Worm (Caenorhabditis elegans) whole organism, L2 larva: Measurements from ENCODE around the gene xnd-1.

Experiments
- C34F6.9 ChIP-seq: fragments of 150-350 bp; optimal IDR thresholded peaks from 2 replicates; lab custom pipeline; 2014; ENCODE audit warnings: missing biosample characterization, missing genetic modification characterization
- F13H6.1 ChIP-seq: sonication (generic microtip); optimal IDR thresholded peaks from 2 replicates; lab custom pipeline; 2016; ENCODE audit warnings: missing genetic modification characterization, missing compliant biosample characterization
- Y55F3AM.14 ChIP-seq: fragments of 200-800 bp; sonication (Bioruptor generic); optimal IDR thresholded peaks from 2 replicates; lab custom pipeline; 2018; ENCODE audit warnings: mild to moderate bottlenecking, missing genetic modification characterization, missing compliant biosample characterization
- alr-1 ChIP-seq: fragments of 150-350 bp; optimal IDR thresholded peaks from 2 replicates; lab custom pipeline; 2014; ENCODE audit warnings: missing biosample characterization, missing genetic modification characterization
- aly-2 ChIP-seq: fragments of 150-350 bp; optimal IDR thresholded peaks from 2 replicates; lab custom pipeline; 2014; ENCODE audit warnings: missing biosample characterization, missing genetic modification characterization
- ama-1 ChIP-seq: fragments of 150-350 bp; optimal IDR thresholded peaks from 2 replicates; lab custom pipeline; 2018; ENCODE audit warnings: inconsistent platforms
- blmp-1 ChIP-seq: sonication (generic microtip); optimal IDR thresholded peaks from 2 replicates; lab custom pipeline; 2017; ENCODE audit warnings: missing genetic modification characterization, mild to moderate bottlenecking, missing compliant biosample characterization, antibody characterized with exemption, moderate library complexity; ENCODE audit not compliant: insufficient read depth
- ceh-82 ChIP-seq: fragments of 150-350 bp; optimal IDR thresholded peaks from 2 replicates; lab custom pipeline; 2014; ENCODE audit warnings: missing biosample characterization, missing genetic modification characterization
- crh-2 ChIP-seq: sonication (generic microtip); optimal IDR thresholded peaks from 2 replicates; lab custom pipeline; 2017; ENCODE audit warnings: missing biosample characterization, missing genetic modification characterization
- egl-27 ChIP-seq: sonication (generic microtip); optimal IDR thresholded peaks from 3 replicates; lab custom pipeline; 2017; ENCODE audit warnings: missing biosample characterization, missing genetic modification reagents, missing genetic modification characterization
- elt-1 ChIP-seq: fragments of 150-350 bp; optimal IDR thresholded peaks from 2 replicates; lab custom pipeline; 2014; ENCODE audit warnings: missing biosample characterization, missing genetic modification characterization
- elt-3 ChIP-seq: sonication (generic microtip); optimal IDR thresholded peaks from 2 replicates; lab custom pipeline; 2017; ENCODE audit warnings: missing biosample characterization, missing genetic modification characterization
- gmeb-1 ChIP-seq: fragments of 150-350 bp; optimal IDR thresholded peaks from 2 replicates; lab custom pipeline; 2014; ENCODE audit warnings: missing biosample characterization, missing genetic modification characterization
- lin-11 ChIP-seq: fragments of 150-350 bp; sonication (generic microtip); optimal IDR thresholded peaks from 2 replicates; lab custom pipeline; 2014; ENCODE audit warnings: missing biosample characterization, missing genetic modification characterization, inconsistent platforms, mixed read lengths
- lin-13 ChIP-seq: fragments of 150-350 bp; optimal IDR thresholded peaks from 2 replicates; lab custom pipeline; 2014; ENCODE audit warnings: missing biosample characterization, missing genetic modification reagents, missing genetic modification characterization
- lin-39 ChIP-seq: fragments of 150-350 bp; optimal IDR thresholded peaks from 2 replicates; lab custom pipeline; 2014; ENCODE audit warnings: missing biosample characterization, missing genetic modification reagents, missing genetic modification characterization
- lsy-2 ChIP-seq, 2 experiments: fragments of 150-350 bp in 1 of 2; sonication (generic microtip) in 1 of 2; optimal IDR thresholded peaks; 2 replicates each; lab custom pipeline; 2014 to 2017; ENCODE audit warnings: missing biosample characterization in 2 of 2, missing genetic modification characterization in 2 of 2
- mab-5 ChIP-seq: fragments of 150-350 bp; optimal IDR thresholded peaks from 2 replicates; lab custom pipeline; 2014; ENCODE audit warnings: missing biosample characterization, missing genetic modification characterization
- nhr-11 ChIP-seq: fragments of 150-350 bp; optimal IDR thresholded peaks from 2 replicates; lab custom pipeline; 2014; ENCODE audit warnings: missing biosample characterization, missing genetic modification characterization
- nhr-12 ChIP-seq: fragments of 150-350 bp; optimal IDR thresholded peaks from 2 replicates; lab custom pipeline; 2014; ENCODE audit warnings: missing biosample characterization, missing genetic modification characterization
- nhr-129 ChIP-seq: fragments of 150-350 bp; optimal IDR thresholded peaks from 2 replicates; lab custom pipeline; 2014; ENCODE audit warnings: missing biosample characterization, missing genetic modification characterization
- nhr-25 ChIP-seq: fragments of 150-350 bp; sonication (generic microtip); optimal IDR thresholded peaks from 3 replicates; lab custom pipeline; 2014; ENCODE audit warnings: missing biosample characterization, missing genetic modification characterization
- nhr-6 ChIP-seq: fragments of 150-350 bp; optimal IDR thresholded peaks from 2 replicates; lab custom pipeline; 2014; ENCODE audit warnings: missing biosample characterization, missing genetic modification characterization
- peb-1 ChIP-seq: fragments of 150-350 bp; optimal IDR thresholded peaks from 2 replicates; lab custom pipeline; 2014; ENCODE audit warnings: missing biosample characterization, missing genetic modification characterization
- skn-1 ChIP-seq: sonication (generic microtip); optimal IDR thresholded peaks from 2 replicates; lab custom pipeline; 2017; ENCODE audit warnings: missing biosample characterization, missing genetic modification characterization
- sma-9 ChIP-seq, 2 experiments: fragments of 150-350 bp in 1 of 2; sonication (generic microtip) in 1 of 2; optimal IDR thresholded peaks; 2 replicates each; lab custom pipeline; 2014 to 2016; ENCODE audit warnings: missing genetic modification characterization in 2 of 2, mild to moderate bottlenecking in 1 of 2, missing biosample characterization in 1 of 2, missing compliant biosample characterization in 1 of 2, missing genetic modification reagents in 1 of 2, moderate library complexity in 1 of 2
- snpc-4 ChIP-seq: fragments of 150-350 bp; optimal IDR thresholded peaks from 2 replicates; lab custom pipeline; 2014; ENCODE audit warnings: missing biosample characterization, missing genetic modification characterization
- unc-39 ChIP-seq: fragments of 150-350 bp; optimal IDR thresholded peaks from 2 replicates; lab custom pipeline; 2014; ENCODE audit warnings: missing biosample characterization, missing genetic modification characterization
- unc-55 ChIP-seq: fragments of 150-350 bp; sonication (generic microtip); optimal IDR thresholded peaks from 3 replicates; lab custom pipeline; 2014; ENCODE audit warnings: missing biosample characterization, missing genetic modification reagents, missing genetic modification characterization
- unc-62 ChIP-seq: fragments of 150-350 bp; optimal IDR thresholded peaks from 2 replicates; lab custom pipeline; 2014; ENCODE audit warnings: missing biosample characterization, missing genetic modification reagents, missing genetic modification characterization
- ztf-1 ChIP-seq: fragments of 200-800 bp; sonication (Bioruptor generic); conservative IDR thresholded peaks from 2 replicates; pipeline ENCODE4 v1.3.6; 2022; ENCODE audit warnings: missing genetic modification characterization, missing compliant biosample characterization
- ztf-11 ChIP-seq: sonication (generic microtip); optimal IDR thresholded peaks from 2 replicates; lab custom pipeline; 2017; ENCODE audit warnings: missing biosample characterization, missing genetic modification characterization
- ztf-4 ChIP-seq: fragments of 150-350 bp; optimal IDR thresholded peaks from 2 replicates; lab custom pipeline; 2014; ENCODE audit warnings: missing biosample characterization, missing genetic modification characterization

The xnd-1 gene

ce11 chrIII:5621236-5621635 lies 17.0 kb downstream of the xnd-1 start (continued):
- TF ChIP-seq peb-1: no peak

ce11 chrIII:5622232-5623009 lies 18.2 kb downstream of the xnd-1 start:
- TF ChIP-seq unc-55 (GFP tag; lab: Kevin White, UChicago) (peak; percentile 10), ztf-4 (tag; lab: Kevin White, UChicago) (peak; percentile 8), alr-1 (tag; lab: Kevin White, UChicago) (no peak)

ce11 chrIII:5623418-5623817 lies 19.2 kb downstream of the xnd-1 start:
- TF ChIP-seq unc-39 (tag; lab: Kevin White, UChicago) (no peak), crh-2 (tag; lab: Kevin White, UChicago) (no peak), blmp-1 (tag; lab: Kevin White, UChicago) (no peak), alr-1 (tag; lab: Kevin White, UChicago) (no peak), unc-62 (no peak), nhr-12 (no peak), C34F6.9 (tag; lab: Kevin White, UChicago) (peak; percentile 54), elt-1 (no peak), snpc-4 (tag; lab: Kevin White, UChicago) (no peak), nhr-25 (tag; lab: Kevin White, UChicago) (no peak), nhr-129 (peak; percentile 49), nhr-11 (tag; lab: Kevin White, UChicago) (no peak), ztf-11 (tag; lab: Kevin White, UChicago) (no peak), gmeb-1 (tag; lab: Kevin White, UChicago) (no peak), Y55F3AM.14 (no peak), ama-1 (lab: Kevin White, UChicago) (no peak), lsy-2 (tag; optimal IDR thresholded peaks at IDR 0.05; lab: Kevin White, UChicago) (peak in 1 of 2 experiments; percentile 0), lin-39 (tag; lab: Kevin White, UChicago) (no peak)

- TF ChIP-seq nhr-6 (tag; lab: Kevin White, UChicago): no peak
- no peak for TF ChIP-seq sma-9 (GFP tag; optimal IDR thresholded peaks at IDR 0.05; lab: Kevin White, UChicago)
- TF ChIP-seq sma-9 (tag; optimal IDR thresholded peaks at IDR 0.05; lab: Kevin White, UChicago): no peak
- TF ChIP-seq elt-3 (tag; lab: Kevin White, UChicago): no peak
- TF ChIP-seq Y55F3AM.14: no peak
- TF ChIP-seq elt-1: no peak
- no peak for TF ChIP-seq gmeb-1 (tag; lab: Kevin White, UChicago)
- no peak for TF ChIP-seq snpc-4 (tag; lab: Kevin White, UChicago)
- no peak for TF ChIP-seq ztf-1 (GFP tag; lab: Robert Waterston, UW)
- no peak for TF ChIP-seq egl-27 (tag; lab: Kevin White, UChicago)
- no peak for TF ChIP-seq nhr-25 (tag; lab: Kevin White, UChicago)
- no peak for TF ChIP-seq lin-11 (tag; lab: Kevin White, UChicago)
- no peak for TF ChIP-seq skn-1
- TF ChIP-seq ceh-82 (tag; lab: Kevin White, UChicago): no peak
- TF ChIP-seq nhr-129: no peak
- TF ChIP-seq mab-5 (tag; lab: Kevin White, UChicago): no peak
- no peak for TF ChIP-seq aly-2 (tag; lab: Kevin White, UChicago)
- no peak for TF ChIP-seq nhr-12
- TF ChIP-seq nhr-11 (tag; lab: Kevin White, UChicago): no peak
- no peak for TF ChIP-seq lin-13 (GFP tag; lab: Kevin White, UChicago)
- TF ChIP-seq ztf-4 (tag; lab: Kevin White, UChicago): no peak
Measured at ce11 chrIII:5624835-5625234, 20.6 kb downstream of the xnd-1 start, which contains the start of gene daf-4. Gene daf-4, plus strand, starts transcription at chrIII:5625135.

DNA sequence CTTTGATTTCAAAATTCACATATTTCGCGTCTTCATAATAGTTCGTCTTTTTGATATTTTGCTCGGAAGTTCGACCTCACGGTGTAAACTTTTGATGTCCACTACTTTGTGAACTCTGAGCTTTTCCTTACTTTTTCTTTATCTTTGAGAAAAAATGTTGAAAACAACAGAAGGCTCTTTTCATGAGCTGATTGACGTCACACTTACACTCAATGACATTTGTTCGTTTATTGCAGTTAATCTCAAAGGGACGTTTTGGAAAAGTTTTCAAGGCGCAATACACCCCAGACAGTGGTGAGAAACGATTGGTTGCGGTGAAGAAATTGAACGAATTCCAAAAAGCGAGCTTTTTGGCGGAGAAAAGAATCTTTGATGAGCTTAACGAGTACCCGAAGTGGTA lies 25.0 kb downstream of the xnd-1 start:
- TF ChIP-seq mab-5 (tag; lab: Kevin White, UChicago): no peak
- peak; percentile 38 for TF ChIP-seq F13H6.1 (tag; lab: Kevin White, UChicago)
- peak; percentile 54 for TF ChIP-seq sma-9 (GFP tag; optimal IDR thresholded peaks at IDR 0.05; lab: Kevin White, UChicago)
- TF ChIP-seq sma-9 (tag; optimal IDR thresholded peaks at IDR 0.05; lab: Kevin White, UChicago): no peak
- peak; percentile 12 for TF ChIP-seq nhr-129
